Fruit fly (Drosophila melanogaster): ENCODE measurements around the gene CG31441.

CG31441 gene

DNA sequence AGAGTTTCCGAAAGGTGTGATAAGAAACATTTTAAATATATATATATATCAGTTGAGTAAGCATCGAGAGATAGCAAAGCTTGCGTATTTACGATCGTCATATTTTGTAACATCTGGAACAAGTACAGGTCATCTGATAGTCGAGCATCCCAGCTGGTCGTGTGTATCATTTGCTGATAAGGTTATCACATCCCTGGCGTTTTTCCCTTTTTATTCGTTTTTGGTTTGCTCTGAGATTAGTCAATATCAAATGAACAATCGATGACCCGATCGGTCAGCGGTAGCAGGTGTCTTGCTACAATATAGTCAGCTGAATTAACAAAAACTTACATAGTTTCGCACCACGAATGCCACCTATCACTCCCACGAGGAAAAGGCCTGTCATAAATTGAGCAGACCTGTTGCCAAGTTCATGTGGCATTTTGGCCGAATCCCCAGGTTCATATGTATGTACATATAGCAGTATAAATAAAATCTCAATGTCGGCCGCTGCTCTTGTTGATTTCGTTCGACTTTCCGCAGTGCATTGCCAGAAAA lies 35.1 kb upstream of the CG31441 start (continued):
- peak; percentile 34; the same call in 1 of the 2 replicates for TF ChIP-seq Adf1 (GFP tag; IDR thresholded peaks at IDR 0.05)
- TF ChIP-seq NK7.1 (GFP tag; optimal IDR thresholded peaks at IDR 0.05), result peak; percentile 13
- no peak for TF ChIP-seq jumu (GFP tag; optimal IDR thresholded peaks at IDR 0.05)
- peak; percentile 7 for TF ChIP-seq CG15011 (GFP tag; optimal IDR thresholded peaks at IDR 0.05)
- TF ChIP-seq CG3726 (GFP tag; IDR thresholded peaks at IDR 0.05), result no peak
- TF ChIP-seq CG10209 (GFP tag; optimal IDR thresholded peaks at IDR 0.05), result peak; percentile 55
- TF ChIP-seq nau (GFP tag; optimal IDR thresholded peaks at IDR 0.05), result peak; percentile 16
- TF ChIP-seq E2f1 (GFP tag; IDR thresholded peaks at IDR 0.05), result peak; percentile 56
- TF ChIP-seq zfh1 (GFP tag; IDR thresholded peaks at IDR 0.05), result peak; percentile 58; the same call in 1 of the 3 replicates
- peak; percentile 61 for TF ChIP-seq dmrt99B (tag; optimal IDR thresholded peaks at IDR 0.05)
- no peak for TF ChIP-seq Scr (GFP tag; IDR thresholded peaks at IDR 0.05; ENCODE audit: partially characterized antibody)
- no peak for TF ChIP-seq Awh (GFP tag; IDR thresholded peaks at IDR 0.05)
- TF ChIP-seq hkb (optimal IDR thresholded peaks at IDR 0.05), result no peak
- TF ChIP-seq hkb (GFP tag; IDR thresholded peaks at IDR 0.05), result peak; percentile 60; the same call in 1 of the 2 replicates
- no peak for TF ChIP-seq tll (GFP tag; optimal IDR thresholded peaks at IDR 0.05)
- peak; percentile 33; the same call in 1 of the 4 replicates for TF ChIP-seq Gug (GFP tag; IDR thresholded peaks at IDR 0.05)
- peak; percentile 82 for TF ChIP-seq CG18599 (GFP tag; optimal IDR thresholded peaks at IDR 0.05)
- peak; percentile 58 for TF ChIP-seq CG1233 (GFP tag; optimal IDR thresholded peaks at IDR 0.05)
- no peak for TF ChIP-seq ab (GFP tag; optimal IDR thresholded peaks at IDR 0.05)
- TF ChIP-seq nmo (GFP tag; optimal IDR thresholded peaks at IDR 0.05), result peak; percentile 61
- peak; percentile 43 for TF ChIP-seq odd (GFP tag; optimal IDR thresholded peaks at IDR 0.05)
- peak; percentile 63 for TF ChIP-seq Fer3 (tag; optimal IDR thresholded peaks at IDR 0.05)
- TF ChIP-seq hth (optimal IDR thresholded peaks at IDR 0.05), result no peak
- TF ChIP-seq knrl (GFP tag; IDR thresholded peaks at IDR 0.05; ENCODE audit: partially characterized antibody), result no peak
- no peak for TF ChIP-seq br (optimal IDR thresholded peaks at IDR 0.05)
- TF ChIP-seq Atf-2 (GFP tag; optimal IDR thresholded peaks at IDR 0.05), result no peak
- TF ChIP-seq az2 (GFP tag; optimal IDR thresholded peaks at IDR 0.05), result peak; percentile 51
- peak; percentile 29 for TF ChIP-seq CrebB (tag; optimal IDR thresholded peaks at IDR 0.05)
- no peak for TF ChIP-seq CG2875 (GFP tag; optimal IDR thresholded peaks at IDR 0.05)
- TF ChIP-seq H15 (GFP tag; IDR thresholded peaks at IDR 0.05), result peak; percentile 55; the same call in 2 of the 3 replicates
- peak; percentile 19 for TF ChIP-seq oc (tag; optimal IDR thresholded peaks at IDR 0.05)
- peak; percentile 81 for TF ChIP-seq CG2120 (GFP tag; optimal IDR thresholded peaks at IDR 0.05)
- peak in 1 of 2 experiments; percentile 66 for TF ChIP-seq Pdp1 (GFP tag; optimal IDR thresholded peaks at IDR 0.05)
- peak; percentile 70 for TF ChIP-seq Hmr (GFP tag; optimal IDR thresholded peaks at IDR 0.05)
- TF ChIP-seq zen (tag; optimal IDR thresholded peaks at IDR 0.05), result no peak
- no peak for TF ChIP-seq z (GFP tag; IDR thresholded peaks at IDR 0.05)
- no peak for TF ChIP-seq CG8478 (optimal IDR thresholded peaks at IDR 0.05)
- no peak for TF ChIP-seq btn (GFP tag; optimal IDR thresholded peaks at IDR 0.05)
- peak; percentile 63 for TF ChIP-seq scrt (GFP tag; optimal IDR thresholded peaks at IDR 0.05)
- TF ChIP-seq CG32767 (GFP tag; IDR thresholded peaks at IDR 0.05), result peak; percentile 46; the same call in 1 of the 2 replicates
- peak; percentile 48; the same call in 1 of the 2 replicates for TF ChIP-seq seq (GFP tag; IDR thresholded peaks at IDR 0.05)
- peak; percentile 47 for TF ChIP-seq H2.0 (GFP tag; IDR thresholded peaks at IDR 0.05)
- peak; percentile 35; the same call in 1 of the 3 replicates for TF ChIP-seq Dbx (GFP tag; IDR thresholded peaks at IDR 0.05)
- TF ChIP-seq CG11695 (GFP tag; IDR thresholded peaks at IDR 0.05), result peak; percentile 52; the same call in 1 of the 3 replicates
- TF ChIP-seq CG30403 (GFP tag; optimal IDR thresholded peaks at IDR 0.05), result peak; percentile 59
- TF ChIP-seq CG10321 (GFP tag; IDR thresholded peaks at IDR 0.05), result no peak
- TF ChIP-seq MBD-R2 (GFP tag; IDR thresholded peaks at IDR 0.05), result no peak
- peak; percentile 27 for TF ChIP-seq Ssrp (tag; optimal IDR thresholded peaks at IDR 0.05)
- TF ChIP-seq HLH3B (GFP tag; IDR thresholded peaks at IDR 0.05), result peak; percentile 50
- no peak for TF ChIP-seq dan (GFP tag; IDR thresholded peaks at IDR 0.05)
- TF ChIP-seq CG11247 (GFP tag; IDR thresholded peaks at IDR 0.05), result peak; percentile 57

Measured in whole organism, embryonic.